Worm (Caenorhabditis elegans) whole organism, L2 larva: ENCODE results near the gene C53B4.2.

Experiments used
- aly-2 ChIP-seq: fragments of 150-350 bp; optimal IDR thresholded peaks from 2 replicates; lab custom pipeline; 2014; ENCODE audit warnings: missing biosample characterization, missing genetic modification characterization

Gene C53B4.2

DNA sequence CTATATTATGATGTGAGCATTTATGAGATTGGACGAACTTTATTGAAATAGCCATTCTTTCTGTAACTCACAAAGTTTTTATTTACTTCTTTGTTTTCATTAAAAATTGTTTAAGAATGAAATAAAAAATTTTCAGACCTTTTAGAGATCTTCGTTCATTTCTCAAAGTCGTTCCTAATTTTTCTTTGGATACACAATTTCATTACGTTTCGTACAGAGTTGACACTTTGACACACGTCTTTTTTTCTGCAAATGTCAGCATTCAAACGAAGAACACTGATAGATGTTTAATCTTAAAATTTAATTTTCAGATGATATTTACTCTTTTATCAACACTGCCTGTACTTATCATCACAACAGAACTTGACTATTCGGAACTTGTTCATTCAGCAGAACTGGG is 50.5 kb downstream of the C53B4.2 start, which contains the start of gene acc-2:
acc-2 (plus strand) TSS at position 301 of the 400 bp plus-strand sequence.
- TF ChIP-seq aly-2 (tag; lab: Kevin White, UChicago) = no peak
